Fruit fly (Drosophila melanogaster) whole organism: ENCODE measurements around the gene Trm7-32.

ENCODE experiments used
- Dll ChIP-seq: fragments of >200 bp; optimal IDR thresholded peaks from 2 replicates; lab custom pipeline; 2017
- psq ChIP-seq: fragments of >200 bp; optimal IDR thresholded peaks from 2 replicates; lab custom pipeline; 2017

DNA sequence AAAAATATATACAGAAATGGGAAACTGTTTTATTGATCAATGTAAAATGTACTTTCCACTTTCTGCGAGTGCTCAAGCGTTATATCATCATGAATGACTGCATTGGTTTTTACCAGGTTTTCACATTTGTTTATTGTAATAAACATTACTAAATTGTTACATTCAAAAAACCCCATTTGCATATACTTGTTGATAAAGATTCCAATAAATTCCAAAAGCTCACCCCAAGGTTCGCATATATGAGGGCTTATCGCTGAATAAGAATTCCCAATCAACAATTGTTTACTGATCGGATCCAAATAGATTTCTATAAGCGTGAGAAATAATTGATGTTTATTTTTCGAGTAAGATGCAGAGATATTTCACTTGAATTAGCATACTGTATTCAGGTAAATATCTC is 37.0 kb upstream of the Trm7-32 start:
- no peak for TF ChIP-seq psq (lab: Kevin White, UChicago)
- TF ChIP-seq Dll (lab: Kevin White, UChicago) = no peak
